Worm (Caenorhabditis elegans) whole organism, young adult: Measurements from ENCODE around the gene puf-11.

Experiments
- B0019.2 ChIP-seq: fragments of 200-800 bp; sonication (Bioruptor generic); conservative IDR thresholded peaks from 2 replicates; pipeline ENCODE4 v1.3.6; 2022; ENCODE audit warnings: missing genetic modification reagents, missing genetic modification characterization, missing compliant biosample characterization
- C06A6.2 ChIP-seq: fragments of 200-800 bp; sonication (Bioruptor generic); conservative IDR thresholded peaks from 2 replicates; pipeline ENCODE4 v1.3.6; 2022; ENCODE audit warnings: missing genetic modification characterization, missing compliant biosample characterization
- D2030.7 ChIP-seq: fragments of 200-800 bp; sonication (Bioruptor generic); IDR thresholded peaks from 2 replicates; pipeline ENCODE4 v1.3.6; 2022; ENCODE audit warnings: missing genetic modification reagents, missing genetic modification characterization, missing compliant biosample characterization
- F10E7.11 ChIP-seq: sonication (generic microtip); optimal IDR thresholded peaks from 2 replicates; lab custom pipeline; 2017; ENCODE audit warnings: mild to moderate bottlenecking, missing genetic modification characterization, moderate library complexity, missing compliant biosample characterization
- F49E8.2 ChIP-seq: sonication (generic microtip); optimal IDR thresholded peaks from 3 replicates; lab custom pipeline; 2017; ENCODE audit warnings: missing genetic modification characterization, mild to moderate bottlenecking, missing compliant biosample characterization, antibody characterized with exemption, moderate library complexity; ENCODE audit not compliant: insufficient read depth
- F55B11.4 ChIP-seq: sonication (generic microtip); optimal IDR thresholded peaks from 2 replicates; lab custom pipeline; 2016; ENCODE audit warnings: missing compliant biosample characterization, missing genetic modification characterization, borderline replicate concordance; ENCODE audit not compliant: insufficient read depth
- F57A8.1 ChIP-seq: fragments of 200-800 bp; sonication (Bioruptor generic); optimal IDR thresholded peaks from 2 replicates; lab custom pipeline; 2018; ENCODE audit warnings: mild to moderate bottlenecking, missing genetic modification characterization, moderate library complexity, missing compliant biosample characterization
- F57C9.4 ChIP-seq: sonication (generic microtip); optimal IDR thresholded peaks from 2 replicates; lab custom pipeline; 2017; ENCODE audit warnings: mild to moderate bottlenecking, missing genetic modification characterization, missing compliant biosample characterization
- K11D2.4 ChIP-seq: fragments of 200-800 bp; sonication (Bioruptor generic); IDR thresholded peaks from 2 replicates; pipeline ENCODE4 v1.3.6; 2022; ENCODE audit warnings: missing genetic modification reagents, missing genetic modification characterization, missing compliant biosample characterization
- Y53G8AR.9 ChIP-seq: fragments of 200-800 bp; sonication (Bioruptor generic); conservative IDR thresholded peaks from 2 replicates; pipeline ENCODE4 v1.3.6; 2022; ENCODE audit warnings: missing genetic modification reagents, missing genetic modification characterization, missing compliant biosample characterization
- Y56A3A.18 ChIP-seq: fragments of 200-800 bp; sonication (Bioruptor generic); IDR thresholded peaks from 2 replicates; pipeline ENCODE4 v1.3.6; 2022; ENCODE audit warnings: missing genetic modification reagents, missing genetic modification characterization, missing compliant biosample characterization
- akir-1 ChIP-seq: fragments of 200-800 bp; sonication (Bioruptor generic); optimal IDR thresholded peaks from 2 replicates; lab custom pipeline; 2018; ENCODE audit warnings: mild to moderate bottlenecking, missing genetic modification characterization, moderate library complexity, missing compliant biosample characterization
- aptf-3 ChIP-seq: fragments of 200-800 bp; sonication (Bioruptor generic); IDR thresholded peaks from 2 replicates; pipeline ENCODE4 v1.3.6; 2022; ENCODE audit warnings: missing genetic modification characterization, missing compliant biosample characterization
- atf-7 ChIP-seq: sonication (generic microtip); optimal IDR thresholded peaks from 2 replicates; lab custom pipeline; 2017; ENCODE audit warnings: mild to moderate bottlenecking, missing genetic modification characterization, missing compliant biosample characterization
- attf-3 ChIP-seq: fragments of 200-800 bp; sonication (Bioruptor generic); conservative IDR thresholded peaks from 2 replicates; pipeline ENCODE4 v1.3.6; 2022; ENCODE audit warnings: missing genetic modification reagents, missing genetic modification characterization, missing compliant biosample characterization
- attf-5 ChIP-seq: fragments of 200-800 bp; sonication (Bioruptor generic); optimal IDR thresholded peaks from 2 replicates; lab custom pipeline; 2018; ENCODE audit warnings: mild to moderate bottlenecking, missing genetic modification characterization, missing compliant biosample characterization
- attf-6 ChIP-seq: fragments of 200-800 bp; sonication (Bioruptor generic); IDR thresholded peaks from 2 replicates; pipeline ENCODE4 v1.3.6; 2022; ENCODE audit warnings: missing genetic modification reagents, missing genetic modification characterization, missing compliant biosample characterization
- cebp-2 ChIP-seq: fragments of 200-800 bp; sonication (Bioruptor generic); IDR thresholded peaks from 2 replicates; pipeline ENCODE4 v1.3.6; 2022; ENCODE audit warnings: missing genetic modification characterization, missing compliant biosample characterization
- ceh-58 ChIP-seq: fragments of 200-800 bp; sonication (Bioruptor generic); IDR thresholded peaks from 2 replicates; pipeline ENCODE4 v1.3.6; 2022; ENCODE audit warnings: missing genetic modification characterization, missing compliant biosample characterization
- ceh-79 ChIP-seq: sonication (generic microtip); optimal IDR thresholded peaks from 2 replicates; lab custom pipeline; 2017; ENCODE audit warnings: mild to moderate bottlenecking, missing genetic modification characterization, missing compliant biosample characterization
- dpl-1 ChIP-seq: fragments of 150-350 bp; optimal IDR thresholded peaks from 2 replicates; lab custom pipeline; 2014; ENCODE audit warnings: missing biosample characterization, missing genetic modification reagents, missing genetic modification characterization
- egl-44 ChIP-seq: fragments of 200-800 bp; sonication (Bioruptor generic); IDR thresholded peaks from 2 replicates; pipeline ENCODE4 v1.3.6; 2022; ENCODE audit warnings: missing genetic modification reagents, missing genetic modification characterization, missing compliant biosample characterization
- egrh-3 ChIP-seq: fragments of 200-800 bp; sonication (Bioruptor generic); IDR thresholded peaks from 2 replicates; pipeline ENCODE4 v1.3.6; 2022; ENCODE audit warnings: missing genetic modification reagents, missing genetic modification characterization, missing compliant biosample characterization
- ekl-4 ChIP-seq: fragments of 200-800 bp; sonication (Bioruptor generic); IDR thresholded peaks from 2 replicates; pipeline ENCODE4 v1.3.6; 2022; ENCODE audit warnings: missing genetic modification reagents, missing genetic modification characterization, missing compliant biosample characterization
- fkh-3 ChIP-seq: sonication (generic microtip); optimal IDR thresholded peaks from 2 replicates; lab custom pipeline; 2016; ENCODE audit warnings: mild to moderate bottlenecking, missing genetic modification characterization, missing compliant biosample characterization
- gei-17 ChIP-seq: fragments of 200-800 bp; sonication (Bioruptor generic); optimal IDR thresholded peaks from 2 replicates; lab custom pipeline; 2018; ENCODE audit warnings: mild to moderate bottlenecking, missing genetic modification characterization, missing compliant biosample characterization
- him-1 ChIP-seq: sonication (generic microtip); optimal IDR thresholded peaks from 2 replicates; lab custom pipeline; 2016; ENCODE audit warnings: missing genotype, missing genetic modification reagents, missing genetic modification characterization, missing compliant biosample characterization
- hlh-26 ChIP-seq: fragments of 200-800 bp; sonication (Bioruptor generic); conservative IDR thresholded peaks from 2 replicates; pipeline ENCODE4 v1.3.6; 2022; ENCODE audit warnings: missing genetic modification reagents, missing genetic modification characterization, missing compliant biosample characterization
- let-607 ChIP-seq, 2 experiments: fragments of 200-800 bp in 1 of 2; sonication (Bioruptor generic) in 1 of 2; sonication (generic microtip) in 1 of 2; optimal IDR thresholded peaks; 2 replicates each; lab custom pipeline; 2016 to 2018; ENCODE audit warnings: mild to moderate bottlenecking in 2 of 2, missing compliant biosample characterization in 2 of 2, missing genetic modification characterization in 2 of 2, moderate library complexity in 2 of 2, missing genotype in 1 of 2
- lin-54 ChIP-seq: fragments of 200-800 bp; sonication (Bioruptor generic); optimal IDR thresholded peaks from 2 replicates; lab custom pipeline; 2018; ENCODE audit warnings: mild to moderate bottlenecking, missing genetic modification characterization, missing compliant biosample characterization
- madf-6 ChIP-seq: fragments of 200-800 bp; sonication (Bioruptor generic); IDR thresholded peaks from 2 replicates; pipeline ENCODE4 v1.3.6; 2022; ENCODE audit warnings: missing genetic modification reagents, missing genetic modification characterization, missing compliant biosample characterization
- mcd-1 ChIP-seq: fragments of 200-800 bp; sonication (Bioruptor generic); IDR thresholded peaks from 2 replicates; pipeline ENCODE4 v1.3.6; 2022; ENCODE audit warnings: missing genetic modification reagents, missing genetic modification characterization, missing compliant biosample characterization
- nhr-120 ChIP-seq: fragments of 200-800 bp; sonication (Bioruptor generic); IDR thresholded peaks from 2 replicates; pipeline ENCODE4 v1.3.6; 2022; ENCODE audit warnings: missing genetic modification characterization, missing compliant biosample characterization
- nhr-80 ChIP-seq: sonication (generic microtip); optimal IDR thresholded peaks from 2 replicates; lab custom pipeline; 2016; ENCODE audit warnings: missing genetic modification characterization, missing compliant biosample characterization
- pha-4 ChIP-seq: fragments of 150-350 bp; sonication (generic microtip); optimal IDR thresholded peaks from 2 replicates; lab custom pipeline; 2014; ENCODE audit warnings: missing biosample characterization, missing genetic modification reagents, missing genetic modification characterization
- rcor-1 ChIP-seq: fragments of 200-800 bp; sonication (Bioruptor generic); IDR thresholded peaks from 2 replicates; pipeline ENCODE4 v1.3.6; 2022; ENCODE audit warnings: missing genetic modification reagents, missing genetic modification characterization, missing compliant biosample characterization
- rpc-1 ChIP-seq, 2 experiments: fragments of 150-350 bp in 1 of 2; sonication (generic microtip) in 1 of 2; optimal IDR thresholded peaks; 2 replicates each; lab custom pipeline; 2014 to 2018; ENCODE audit warnings: missing biosample characterization in 1 of 2, missing genetic modification characterization in 1 of 2, missing genetic modification reagents in 1 of 2, missing genotype in 1 of 2
- snpc-1.1 ChIP-seq: sonication (generic microtip); optimal IDR thresholded peaks from 2 replicates; lab custom pipeline; 2017; ENCODE audit warnings: missing genetic modification characterization, mild to moderate bottlenecking, missing compliant biosample characterization, antibody characterized with exemption, moderate library complexity, missing genotype, missing genetic modification reagents; ENCODE audit not compliant: insufficient read depth
- snpc-1.3 ChIP-seq: sonication (generic microtip); optimal IDR thresholded peaks from 2 replicates; lab custom pipeline; 2017; ENCODE audit warnings: missing genetic modification characterization, mild to moderate bottlenecking, missing compliant biosample characterization, antibody characterized with exemption, moderate library complexity, missing genotype, missing genetic modification reagents; ENCODE audit not compliant: insufficient read depth
- somi-1 ChIP-seq: fragments of 200-800 bp; sonication (Bioruptor generic); optimal IDR thresholded peaks from 2 replicates; lab custom pipeline; 2018; ENCODE audit warnings: mild to moderate bottlenecking, missing genetic modification characterization, missing compliant biosample characterization
- tbx-9 ChIP-seq: sonication (generic microtip); optimal IDR thresholded peaks from 2 replicates; lab custom pipeline; 2016; ENCODE audit warnings: borderline replicate concordance, missing genetic modification characterization, inconsistent platforms, missing compliant biosample characterization
- tlf-1 ChIP-seq: fragments of 200-800 bp; sonication (Bioruptor generic); optimal IDR thresholded peaks from 2 replicates; lab custom pipeline; 2018; ENCODE audit warnings: mild to moderate bottlenecking, missing genetic modification characterization, missing compliant biosample characterization
- zfh-2 ChIP-seq: fragments of 200-800 bp; sonication (Bioruptor generic); conservative IDR thresholded peaks from 2 replicates; pipeline ENCODE4 v1.3.6; 2022; ENCODE audit warnings: missing genetic modification reagents, missing genetic modification characterization, missing compliant biosample characterization
- zim-3 ChIP-seq: sonication (generic microtip); optimal IDR thresholded peaks from 2 replicates; lab custom pipeline; 2017; ENCODE audit warnings: mild to moderate bottlenecking, missing genetic modification characterization, moderate library complexity, missing compliant biosample characterization
- ztf-18 ChIP-seq: sonication (generic microtip); optimal IDR thresholded peaks from 2 replicates; lab custom pipeline; 2016; ENCODE audit warnings: missing genotype, mild to moderate bottlenecking, missing genetic modification characterization, missing compliant biosample characterization
- ztf-22 ChIP-seq: fragments of 200-800 bp; sonication (Bioruptor generic); optimal IDR thresholded peaks from 2 replicates; lab custom pipeline; 2018; ENCODE audit warnings: mild to moderate bottlenecking, missing genetic modification characterization, moderate library complexity, missing compliant biosample characterization
- ztf-25 ChIP-seq: fragments of 200-800 bp; sonication (Bioruptor generic); IDR thresholded peaks from 2 replicates; pipeline ENCODE4 v1.3.6; 2022; ENCODE audit warnings: missing genetic modification reagents, missing genetic modification characterization, missing compliant biosample characterization
- ztf-26 ChIP-seq: sonication (generic microtip); optimal IDR thresholded peaks from 2 replicates; lab custom pipeline; 2017; ENCODE audit warnings: missing genetic modification characterization, missing compliant biosample characterization

puf-11 gene

DNA sequence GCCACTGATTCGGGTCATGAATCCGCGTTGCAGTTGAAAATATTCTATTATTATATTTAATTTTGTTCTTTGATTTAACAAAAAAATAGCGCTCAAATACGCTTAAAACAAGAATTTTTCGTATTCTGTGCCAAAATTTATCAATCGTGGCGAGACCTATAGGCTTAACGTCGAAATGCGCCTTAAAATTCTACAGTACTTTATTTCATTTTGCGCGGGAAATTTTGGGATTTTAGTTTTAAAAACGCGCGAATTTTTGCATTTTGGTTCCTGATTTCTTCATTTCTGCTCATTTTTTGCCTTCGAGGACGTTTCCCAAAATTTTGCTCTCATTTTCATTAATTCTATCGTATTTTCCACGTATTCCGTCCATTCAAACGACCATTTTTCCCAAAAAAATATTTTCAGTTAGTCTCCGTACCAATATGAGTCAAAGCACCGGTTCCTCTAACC lies at the start of gene puf-11 (continued):
- TF ChIP-seq nhr-120 (no peak), F57A8.1 (GFP tag; lab: Kevin White, UChicago) (no peak), cebp-2 (no peak), attf-5 (GFP tag; lab: Kevin White, UChicago) (no peak), tlf-1 (GFP tag; lab: Kevin White, UChicago) (peak; percentile 86), snpc-1.3 (tag; lab: Kevin White, UChicago) (peak; percentile 88), B0019.2 (GFP tag; lab: Robert Waterston, UW) (peak; percentile 78), attf-6 (GFP tag; lab: Robert Waterston, UW) (peak; percentile 79; the same call in 1 of the 2 replicates), fkh-3 (tag; lab: Kevin White, UChicago) (no peak), egl-44 (GFP tag; lab: Robert Waterston, UW) (no peak), snpc-1.1 (tag; lab: Kevin White, UChicago) (peak; percentile 68), rcor-1 (GFP tag; lab: Robert Waterston, UW) (peak; percentile 82), him-1 (peak; percentile 28), ekl-4 (GFP tag; lab: Robert Waterston, UW) (peak; percentile 84), C06A6.2 (GFP tag; lab: Robert Waterston, UW) (no peak), nhr-80 (tag; lab: Kevin White, UChicago) (no peak), mcd-1 (GFP tag; lab: Robert Waterston, UW) (peak; percentile 58; the same call in 1 of the 2 replicates), lin-54 (peak; percentile 84), dpl-1 (GFP tag; lab: Kevin White, UChicago) (peak; percentile 91), somi-1 (GFP tag; lab: Kevin White, UChicago) (no peak), D2030.7 (GFP tag; lab: Robert Waterston, UW) (peak; percentile 94), Y56A3A.18 (GFP tag; lab: Robert Waterston, UW) (no peak), ceh-58 (GFP tag; lab: Robert Waterston, UW) (no peak), tbx-9 (no peak), aptf-3 (GFP tag; lab: Robert Waterston, UW) (no peak), let-607 (tag; optimal IDR thresholded peaks at IDR 0.05; lab: Kevin White, UChicago) (no peak), hlh-26 (GFP tag; lab: Robert Waterston, UW) (no peak), attf-3 (GFP tag; lab: Robert Waterston, UW) (peak; percentile 67), ztf-25 (GFP tag; lab: Robert Waterston, UW) (no peak), rpc-1 (optimal IDR thresholded peaks at IDR 0.05; lab: Kevin White, UChicago) (no peak), rpc-1 (tag; optimal IDR thresholded peaks at IDR 0.05; lab: Kevin White, UChicago) (no peak), ztf-18 (tag; lab: Kevin White, UChicago) (no peak), pha-4 (tag; lab: Kevin White, UChicago) (no peak), akir-1 (GFP tag; lab: Kevin White, UChicago) (no peak), atf-7 (no peak), zfh-2 (GFP tag; lab: Robert Waterston, UW) (no peak), F57C9.4 (tag; lab: Kevin White, UChicago) (no peak), egrh-3 (no peak), gei-17 (GFP tag; lab: Kevin White, UChicago) (no peak), K11D2.4 (GFP tag; lab: Robert Waterston, UW) (no peak), madf-6 (GFP tag; lab: Robert Waterston, UW) (peak; percentile 98), ztf-22 (GFP tag; lab: Kevin White, UChicago) (no peak), zim-3 (tag; lab: Kevin White, UChicago) (no peak), F10E7.11 (tag; lab: Kevin White, UChicago) (no peak), ztf-26 (no peak), Y53G8AR.9 (0 out of 2 replicates have a peak, but pooled peaks have one; percentile 19), F49E8.2 (tag; lab: Kevin White, UChicago) (peak; percentile 73), ceh-79 (tag; lab: Kevin White, UChicago) (no peak), F55B11.4 (tag; lab: Kevin White, UChicago) (no peak)
